Worm (Caenorhabditis elegans) whole organism, young adult: ENCODE results near the gene arl-8.
A peak's percentile ranks its signal among the peaks of the same experiment; 100 is the strongest.

ENCODE experiments used
- B0261.1 ChIP-seq: sonication (generic microtip); optimal IDR thresholded peaks from 2 replicates; lab custom pipeline; 2016; ENCODE audit warnings: mild to moderate bottlenecking, missing genetic modification characterization, moderate library complexity, missing compliant biosample characterization
- C17E4.6 ChIP-seq: fragments of 200-800 bp; sonication (Bioruptor generic); IDR thresholded peaks from 2 replicates; pipeline ENCODE4 v1.3.6; 2022; ENCODE audit warnings: missing genetic modification reagents, missing genetic modification characterization, missing compliant biosample characterization
- F33H1.4 ChIP-seq: fragments of 200-800 bp; sonication (Bioruptor generic); IDR thresholded peaks from 2 replicates; pipeline ENCODE4 v1.3.6; 2022; ENCODE audit warnings: missing genetic modification reagents, missing genetic modification characterization, missing compliant biosample characterization
- F57A8.1 ChIP-seq: fragments of 200-800 bp; sonication (Bioruptor generic); optimal IDR thresholded peaks from 2 replicates; lab custom pipeline; 2018; ENCODE audit warnings: mild to moderate bottlenecking, missing genetic modification characterization, moderate library complexity, missing compliant biosample characterization
- K12H6.12 ChIP-seq: fragments of 200-800 bp; sonication (Bioruptor generic); optimal IDR thresholded peaks from 2 replicates; lab custom pipeline; 2018; ENCODE audit warnings: mild to moderate bottlenecking, missing genetic modification characterization, missing compliant biosample characterization
- T07F8.4 ChIP-seq: sonication (generic microtip); optimal IDR thresholded peaks from 2 replicates; lab custom pipeline; 2016; ENCODE audit warnings: mild to moderate bottlenecking, missing genetic modification characterization, moderate library complexity, missing compliant biosample characterization
- Y53G8AR.9 ChIP-seq: fragments of 200-800 bp; sonication (Bioruptor generic); conservative IDR thresholded peaks from 2 replicates; pipeline ENCODE4 v1.3.6; 2022; ENCODE audit warnings: missing genetic modification reagents, missing genetic modification characterization, missing compliant biosample characterization
- Y95B8A.8 ChIP-seq: fragments of 200-800 bp; sonication (Bioruptor generic); IDR thresholded peaks from 2 replicates; pipeline ENCODE4 v1.3.6; 2022; ENCODE audit warnings: missing genetic modification reagents, missing genetic modification characterization, missing compliant biosample characterization
- aptf-3 ChIP-seq: fragments of 200-800 bp; sonication (Bioruptor generic); IDR thresholded peaks from 2 replicates; pipeline ENCODE4 v1.3.6; 2022; ENCODE audit warnings: missing genetic modification characterization, missing compliant biosample characterization
- attf-6 ChIP-seq: fragments of 200-800 bp; sonication (Bioruptor generic); IDR thresholded peaks from 2 replicates; pipeline ENCODE4 v1.3.6; 2022; ENCODE audit warnings: missing genetic modification reagents, missing genetic modification characterization, missing compliant biosample characterization
- ceh-100 ChIP-seq: fragments of 200-800 bp; sonication (Bioruptor generic); IDR thresholded peaks from 2 replicates; pipeline ENCODE4 v1.3.6; 2022; ENCODE audit warnings: missing genetic modification reagents, missing genetic modification characterization, missing compliant biosample characterization
- dpff-1 ChIP-seq: sonication (generic microtip); optimal IDR thresholded peaks from 2 replicates; lab custom pipeline; 2017; ENCODE audit warnings: mild to moderate bottlenecking, missing genetic modification characterization, missing compliant biosample characterization
- ekl-4 ChIP-seq: fragments of 200-800 bp; sonication (Bioruptor generic); IDR thresholded peaks from 2 replicates; pipeline ENCODE4 v1.3.6; 2022; ENCODE audit warnings: missing genetic modification reagents, missing genetic modification characterization, missing compliant biosample characterization
- fkh-3 ChIP-seq: sonication (generic microtip); optimal IDR thresholded peaks from 2 replicates; lab custom pipeline; 2016; ENCODE audit warnings: mild to moderate bottlenecking, missing genetic modification characterization, missing compliant biosample characterization
- gei-17 ChIP-seq: fragments of 200-800 bp; sonication (Bioruptor generic); optimal IDR thresholded peaks from 2 replicates; lab custom pipeline; 2018; ENCODE audit warnings: mild to moderate bottlenecking, missing genetic modification characterization, missing compliant biosample characterization
- him-1 ChIP-seq: sonication (generic microtip); optimal IDR thresholded peaks from 2 replicates; lab custom pipeline; 2016; ENCODE audit warnings: missing genotype, missing genetic modification reagents, missing genetic modification characterization, missing compliant biosample characterization
- hlh-26 ChIP-seq: fragments of 200-800 bp; sonication (Bioruptor generic); conservative IDR thresholded peaks from 2 replicates; pipeline ENCODE4 v1.3.6; 2022; ENCODE audit warnings: missing genetic modification reagents, missing genetic modification characterization, missing compliant biosample characterization
- hmg-1.2 ChIP-seq: fragments of 200-800 bp; sonication (Bioruptor generic); IDR thresholded peaks from 2 replicates; pipeline ENCODE4 v1.3.6; 2022; ENCODE audit warnings: missing genetic modification reagents, missing genetic modification characterization, missing compliant biosample characterization
- hrde-1 ChIP-seq: sonication (generic microtip); optimal IDR thresholded peaks from 2 replicates; lab custom pipeline; 2016; ENCODE audit warnings: missing genetic modification characterization, mild to moderate bottlenecking, missing compliant biosample characterization, moderate library complexity, missing genotype, missing genetic modification reagents, borderline replicate concordance
- hsf-1 ChIP-seq: fragments of 200-800 bp; sonication (Bioruptor generic); IDR thresholded peaks from 2 replicates; pipeline ENCODE4 v1.3.6; 2022; ENCODE audit warnings: missing genetic modification reagents, missing genetic modification characterization, missing compliant biosample characterization
- let-607 ChIP-seq, 2 experiments: fragments of 200-800 bp in 1 of 2; sonication (Bioruptor generic) in 1 of 2; sonication (generic microtip) in 1 of 2; optimal IDR thresholded peaks; 2 replicates each; lab custom pipeline; 2016 to 2018; ENCODE audit warnings: mild to moderate bottlenecking in 2 of 2, missing compliant biosample characterization in 2 of 2, missing genetic modification characterization in 2 of 2, moderate library complexity in 2 of 2, missing genotype in 1 of 2
- lin-40 ChIP-seq: sonication (generic microtip); optimal IDR thresholded peaks from 2 replicates; lab custom pipeline; 2016; ENCODE audit warnings: missing genetic modification characterization, mild to moderate bottlenecking, missing compliant biosample characterization, missing genotype, missing genetic modification reagents
- lin-54 ChIP-seq: fragments of 200-800 bp; sonication (Bioruptor generic); optimal IDR thresholded peaks from 2 replicates; lab custom pipeline; 2018; ENCODE audit warnings: mild to moderate bottlenecking, missing genetic modification characterization, missing compliant biosample characterization
- lsl-1 ChIP-seq: fragments of 200-800 bp; sonication (Bioruptor generic); optimal IDR thresholded peaks from 2 replicates; lab custom pipeline; 2018; ENCODE audit warnings: mild to moderate bottlenecking, missing genetic modification characterization, moderate library complexity, missing compliant biosample characterization
- madf-10 ChIP-seq: sonication (generic microtip); optimal IDR thresholded peaks from 2 replicates; lab custom pipeline; 2016; ENCODE audit warnings: mild to moderate bottlenecking, missing genetic modification characterization, missing compliant biosample characterization
- madf-6 ChIP-seq: fragments of 200-800 bp; sonication (Bioruptor generic); IDR thresholded peaks from 2 replicates; pipeline ENCODE4 v1.3.6; 2022; ENCODE audit warnings: missing genetic modification reagents, missing genetic modification characterization, missing compliant biosample characterization
- madf-8 ChIP-seq: fragments of 200-800 bp; sonication (Bioruptor generic); conservative IDR thresholded peaks from 2 replicates; pipeline ENCODE4 v1.3.6; 2022; ENCODE audit warnings: missing genetic modification reagents, missing genetic modification characterization, missing compliant biosample characterization
- nfya-1 ChIP-seq: sonication (generic microtip); optimal IDR thresholded peaks from 2 replicates; lab custom pipeline; 2017; ENCODE audit warnings: antibody characterized with exemption, missing compliant biosample characterization, missing genetic modification characterization, borderline replicate concordance; ENCODE audit not compliant: insufficient read depth
- nfya-2 ChIP-seq: fragments of 200-800 bp; sonication (Bioruptor generic); IDR thresholded peaks from 2 replicates; pipeline ENCODE4 v1.3.6; 2022; ENCODE audit warnings: missing genetic modification reagents, missing genetic modification characterization, missing compliant biosample characterization
- nfyb-1 ChIP-seq: fragments of 200-800 bp; sonication (Bioruptor generic); IDR thresholded peaks from 2 replicates; pipeline ENCODE4 v1.3.6; 2022; ENCODE audit warnings: missing genetic modification reagents, missing genetic modification characterization, missing compliant biosample characterization
- nhr-120 ChIP-seq: fragments of 200-800 bp; sonication (Bioruptor generic); IDR thresholded peaks from 2 replicates; pipeline ENCODE4 v1.3.6; 2022; ENCODE audit warnings: missing genetic modification characterization, missing compliant biosample characterization
- nhr-179 ChIP-seq: sonication (generic microtip); optimal IDR thresholded peaks from 2 replicates; lab custom pipeline; 2016; ENCODE audit warnings: mild to moderate bottlenecking, missing genetic modification characterization, missing compliant biosample characterization
- nhr-27 ChIP-seq: fragments of 200-800 bp; sonication (Bioruptor generic); optimal IDR thresholded peaks from 2 replicates; lab custom pipeline; 2018; ENCODE audit warnings: mild to moderate bottlenecking, missing genetic modification characterization, moderate library complexity, missing compliant biosample characterization
- nhr-90 ChIP-seq: sonication (generic microtip); optimal IDR thresholded peaks from 2 replicates; lab custom pipeline; 2016; ENCODE audit warnings: missing genotype, mild to moderate bottlenecking, missing genetic modification characterization, missing compliant biosample characterization
- pbrm-1 ChIP-seq: fragments of 200-800 bp; sonication (Bioruptor generic); IDR thresholded peaks from 2 replicates; pipeline ENCODE4 v1.3.6; 2022; ENCODE audit warnings: missing genetic modification reagents, missing genetic modification characterization, missing compliant biosample characterization
- rec-8 ChIP-seq, 2 experiments: sonication (generic microtip); optimal IDR thresholded peaks; 2 replicates each; lab custom pipeline; 2016; ENCODE audit warnings: mild to moderate bottlenecking in 2 of 2, missing genetic modification characterization in 2 of 2, missing genetic modification reagents in 2 of 2, missing genotype in 2 of 2, missing biosample characterization in 1 of 2, missing compliant biosample characterization in 1 of 2, moderate library complexity in 1 of 2
- repo-1 ChIP-seq: sonication (generic microtip); optimal IDR thresholded peaks from 2 replicates; lab custom pipeline; 2017; ENCODE audit warnings: mild to moderate bottlenecking, missing genetic modification characterization, missing compliant biosample characterization
- rpc-1 ChIP-seq, 2 experiments: fragments of 150-350 bp in 1 of 2; sonication (generic microtip) in 1 of 2; optimal IDR thresholded peaks; 2 replicates each; lab custom pipeline; 2014 to 2018; ENCODE audit warnings: missing biosample characterization in 1 of 2, missing genetic modification characterization in 1 of 2, missing genetic modification reagents in 1 of 2, missing genotype in 1 of 2
- sdz-38 ChIP-seq: sonication (generic microtip); optimal IDR thresholded peaks from 2 replicates; lab custom pipeline; 2016; ENCODE audit warnings: missing genotype, missing genetic modification characterization, missing compliant biosample characterization
- sea-2 ChIP-seq: fragments of 200-800 bp; sonication (Bioruptor generic); IDR thresholded peaks from 2 replicates; pipeline ENCODE4 v1.3.6; 2022; ENCODE audit warnings: missing genetic modification characterization, missing compliant biosample characterization
- snpc-1.3 ChIP-seq: sonication (generic microtip); optimal IDR thresholded peaks from 2 replicates; lab custom pipeline; 2017; ENCODE audit warnings: missing genetic modification characterization, mild to moderate bottlenecking, missing compliant biosample characterization, antibody characterized with exemption, moderate library complexity, missing genotype, missing genetic modification reagents; ENCODE audit not compliant: insufficient read depth
- snpc-4 ChIP-seq, 5 experiments: fragments of 150-350 bp in 1 of 5; sonication (generic microtip) in 4 of 5; optimal IDR thresholded peaks; 2 replicates each; lab custom pipeline; 2014 to 2018; ENCODE audit warnings: missing genetic modification characterization in 5 of 5, missing biosample characterization in 3 of 5, antibody characterized with exemption in 2 of 5, mild to moderate bottlenecking in 2 of 5, missing compliant biosample characterization in 2 of 5, missing genotype in 2 of 5, moderate library complexity in 2 of 5, missing genetic modification reagents in 1 of 5
- tbp1 ChIP-seq: fragments of 200-800 bp; sonication (Bioruptor generic); optimal IDR thresholded peaks from 2 replicates; lab custom pipeline; 2018; ENCODE audit warnings: mild to moderate bottlenecking, missing genetic modification characterization, missing compliant biosample characterization
- tlf-1 ChIP-seq: fragments of 200-800 bp; sonication (Bioruptor generic); optimal IDR thresholded peaks from 2 replicates; lab custom pipeline; 2018; ENCODE audit warnings: mild to moderate bottlenecking, missing genetic modification characterization, missing compliant biosample characterization
- unc-130 ChIP-seq: sonication (generic microtip); optimal IDR thresholded peaks from 2 replicates; lab custom pipeline; 2016; ENCODE audit warnings: missing genetic modification reagents, missing genetic modification characterization, missing compliant biosample characterization
- ztf-18 ChIP-seq: sonication (generic microtip); optimal IDR thresholded peaks from 2 replicates; lab custom pipeline; 2016; ENCODE audit warnings: missing genotype, mild to moderate bottlenecking, missing genetic modification characterization, missing compliant biosample characterization
- ztf-22 ChIP-seq: fragments of 200-800 bp; sonication (Bioruptor generic); optimal IDR thresholded peaks from 2 replicates; lab custom pipeline; 2018; ENCODE audit warnings: mild to moderate bottlenecking, missing genetic modification characterization, moderate library complexity, missing compliant biosample characterization

arl-8 gene

ce11 chrIV:14822267-14822666 is 24.3 kb downstream of the arl-8 start:
- TF ChIP-seq rpc-1 (optimal IDR thresholded peaks at IDR 0.05; lab: Kevin White, UChicago) (no peak), rpc-1 (tag; optimal IDR thresholded peaks at IDR 0.05; lab: Kevin White, UChicago) (no peak), attf-6 (peak; percentile 95), repo-1 (tag; lab: Kevin White, UChicago) (no peak), nfya-1 (tag; lab: Kevin White, UChicago) (no peak), lsl-1 (GFP tag; lab: Kevin White, UChicago) (no peak), B0261.1 (tag; lab: Kevin White, UChicago) (no peak), K12H6.12 (tag; lab: Kevin White, UChicago) (no peak), sdz-38 (tag; lab: Kevin White, UChicago) (no peak), snpc-1.3 (tag; lab: Kevin White, UChicago) (no peak), nhr-120 (no peak), ekl-4 (GFP tag; lab: Robert Waterston, UW) (no peak), T07F8.4 (tag; lab: Kevin White, UChicago) (no peak), lin-40 (peak; percentile 41), sea-2 (no peak), nhr-27 (tag; lab: Kevin White, UChicago) (no peak), madf-8 (no peak), him-1 (peak; percentile 24), tlf-1 (GFP tag; lab: Kevin White, UChicago) (peak; percentile 76), fkh-3 (tag; lab: Kevin White, UChicago) (no peak), hlh-26 (no peak), nhr-179 (tag; lab: Kevin White, UChicago) (no peak), tbp1 (GFP tag; lab: Kevin White, UChicago) (peak; percentile 41), madf-10 (tag; lab: Kevin White, UChicago) (peak; percentile 76), ceh-100 (0 out of 2 replicates have a peak, but pooled peaks have one; percentile 13), let-607 (tag; optimal IDR thresholded peaks at IDR 0.05; lab: Kevin White, UChicago) (peak; percentile 32 to 82), dpff-1 (tag; lab: Kevin White, UChicago) (no peak), pbrm-1 (GFP tag; lab: Robert Waterston, UW) (peak; percentile 73), hrde-1 (tag; lab: Kevin White, UChicago) (peak; percentile 23), hsf-1 (GFP tag; lab: Robert Waterston, UW) (no peak), nfya-2 (GFP tag; lab: Robert Waterston, UW) (no peak), nhr-90 (tag; lab: Kevin White, UChicago) (peak; percentile 34), lin-54 (GFP tag; lab: Kevin White, UChicago) (peak; percentile 60), snpc-4 (GFP tag; optimal IDR thresholded peaks at IDR 0.05; lab: Kevin White, UChicago) (peak; percentile 72), snpc-4 (tag; optimal IDR thresholded peaks at IDR 0.05; lab: Kevin White, UChicago) (peak in 3 of 4 experiments; percentile 3 to 92 (median 52)), F33H1.4 (GFP tag; lab: Robert Waterston, UW) (peak; percentile 33; the same call in 1 of the 2 replicates), Y95B8A.8 (GFP tag; lab: Robert Waterston, UW) (no peak), F57A8.1 (GFP tag; lab: Kevin White, UChicago) (no peak), C17E4.6 (GFP tag; lab: Robert Waterston, UW) (no peak; the same call in 1 of the 2 replicates), unc-130 (GFP tag; lab: Kevin White, UChicago) (no peak), gei-17 (GFP tag; lab: Kevin White, UChicago) (no peak), aptf-3 (GFP tag; lab: Robert Waterston, UW) (no peak), ztf-22 (no peak), nfyb-1 (no peak), rec-8 (tag; optimal IDR thresholded peaks at IDR 0.05; lab: Kevin White, UChicago) (no peak), Y53G8AR.9 (GFP tag; lab: Robert Waterston, UW) (peak; percentile 87; the same call in 1 of the 2 replicates), ztf-18 (tag; lab: Kevin White, UChicago) (peak; percentile 49), hmg-1.2 (GFP tag; lab: Robert Waterston, UW) (peak; percentile 24; the same call in 1 of the 2 replicates), madf-6 (GFP tag; lab: Robert Waterston, UW) (no peak)
